Worm (Caenorhabditis elegans): ENCODE data around the gene nspg-9.

DNA sequence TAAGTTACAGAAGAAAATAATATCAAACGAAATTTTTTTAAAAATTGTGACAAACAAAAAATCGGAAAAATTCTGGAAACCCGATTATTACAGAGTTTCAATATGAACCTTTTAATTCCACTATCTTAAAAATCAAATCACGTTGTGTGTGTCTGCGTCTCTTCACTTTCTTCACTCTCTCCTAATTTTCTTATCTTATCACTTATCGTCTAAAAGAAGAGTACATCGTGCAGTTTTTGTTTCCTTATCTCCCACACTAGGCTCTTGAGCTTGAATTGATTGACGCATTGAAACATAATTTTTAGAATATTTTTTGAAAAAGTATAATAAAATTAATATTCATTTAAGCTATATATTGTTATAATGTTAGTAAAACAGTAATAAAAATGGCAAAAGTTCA, 42.5 kb upstream of the nspg-9 start:
- TF ChIP-seq hlh-15 (tag; optimal IDR thresholded peaks at IDR 0.05), result no peak
- TF ChIP-seq unc-42 (tag; optimal IDR thresholded peaks at IDR 0.05), result no peak
- no peak for TF ChIP-seq tbx-2 (tag; optimal IDR thresholded peaks at IDR 0.05)
- TF ChIP-seq ceh-19 (GFP tag; optimal IDR thresholded peaks at IDR 0.05), result no peak
- TF ChIP-seq dmd-4 (tag; optimal IDR thresholded peaks at IDR 0.05; ENCODE audit: borderline replicate concordance), result no peak
- no peak for TF ChIP-seq nfya-1 (tag; optimal IDR thresholded peaks at IDR 0.05)
- no peak for TF ChIP-seq fkh-6 (tag; optimal IDR thresholded peaks at IDR 0.05)

Data from whole organism, late embryonic.